Fruit fly (Drosophila melanogaster): Measurements from ENCODE around the gene CG11694.
A peak's percentile ranks its signal among the peaks of the same experiment; 100 is the strongest.

The CG11694 gene

dm6 chr3R:8340675-8341275, 28.8 kb upstream of the CG11694 start, which contains the start of the genes COX7A and Arl2 (continued):
- TF ChIP-seq Hsf (GFP tag; optimal IDR thresholded peaks at IDR 0.05) = no peak
- no peak for TF ChIP-seq CG8290 (GFP tag; optimal IDR thresholded peaks at IDR 0.05)
- TF ChIP-seq CG8290 (tag; optimal IDR thresholded peaks at IDR 0.05) = no peak
- no peak for TF ChIP-seq zen (tag; optimal IDR thresholded peaks at IDR 0.05)
- TF ChIP-seq CG17802 (tag; optimal IDR thresholded peaks at IDR 0.05) = no peak
- TF ChIP-seq CG11085 (GFP tag; IDR thresholded peaks at IDR 0.05) = no peak
- no peak for TF ChIP-seq CG17186 (GFP tag; optimal IDR thresholded peaks at IDR 0.05)
- no peak for TF ChIP-seq TFAM (GFP tag; optimal IDR thresholded peaks at IDR 0.05)
- TF ChIP-seq CG3065 (GFP tag; optimal IDR thresholded peaks at IDR 0.05) = no peak
- TF ChIP-seq bbx (GFP tag; IDR thresholded peaks at IDR 0.05; ENCODE audit: partially characterized antibody) = peak; percentile 97
- no peak for TF ChIP-seq Camta (GFP tag; optimal IDR thresholded peaks at IDR 0.05)
- no peak for TF ChIP-seq Ravus (GFP tag; IDR thresholded peaks at IDR 0.05)
- TF ChIP-seq Hmx (GFP tag; optimal IDR thresholded peaks at IDR 0.05) = no peak
- TF ChIP-seq Nf-YB (GFP tag; optimal IDR thresholded peaks at IDR 0.05) = no peak
- no peak for TF ChIP-seq tup (GFP tag; optimal IDR thresholded peaks at IDR 0.05)
- TF ChIP-seq gcm (GFP tag; optimal IDR thresholded peaks at IDR 0.05) = no peak
- no peak for TF ChIP-seq Fer3 (tag; optimal IDR thresholded peaks at IDR 0.05)
- TF ChIP-seq CG13624 (GFP tag; optimal IDR thresholded peaks at IDR 0.05) = no peak
- peak; percentile 22 for TF ChIP-seq CG2712 (tag; optimal IDR thresholded peaks at IDR 0.05)
- TF ChIP-seq CG1233 (GFP tag; optimal IDR thresholded peaks at IDR 0.05) = no peak
- TF ChIP-seq jing (GFP tag; optimal IDR thresholded peaks at IDR 0.05) = no peak
- TF ChIP-seq chn (GFP tag; optimal IDR thresholded peaks at IDR 0.05) = no peak
- TF ChIP-seq CG43689 (GFP tag; IDR thresholded peaks at IDR 0.05) = no peak
- TF ChIP-seq CG6813 (GFP tag; optimal IDR thresholded peaks at IDR 0.05) = no peak
- TF ChIP-seq tin (GFP tag; optimal IDR thresholded peaks at IDR 0.05) = no peak
- no peak for TF ChIP-seq prd (optimal IDR thresholded peaks at IDR 0.05)
- TF ChIP-seq prd (GFP tag; IDR thresholded peaks at IDR 0.05) = no peak
- TF ChIP-seq ttk (GFP tag; IDR thresholded peaks at IDR 0.05) = no peak
- TF ChIP-seq stwl (tag; optimal IDR thresholded peaks at IDR 0.05) = peak; percentile 61
- TF ChIP-seq lmd (GFP tag; IDR thresholded peaks at IDR 0.05) = no peak
- TF ChIP-seq CG12299 (tag; optimal IDR thresholded peaks at IDR 0.05) = no peak
- TF ChIP-seq CG8765 (GFP tag; IDR thresholded peaks at IDR 0.05) = no peak
- peak; percentile 90 for TF ChIP-seq MBD-R2 (GFP tag; IDR thresholded peaks at IDR 0.05)
- peak; percentile 37 for TF ChIP-seq CG17385 (GFP tag; optimal IDR thresholded peaks at IDR 0.05)
- peak; percentile 65 for TF ChIP-seq HmgZ (tag; optimal IDR thresholded peaks at IDR 0.05)
- no peak for TF ChIP-seq Ssrp (tag; optimal IDR thresholded peaks at IDR 0.05)
- TF ChIP-seq onecut (GFP tag; IDR thresholded peaks at IDR 0.05) = 0 out of 2 replicates have a peak, but pooled peaks have one; percentile 10
- no peak for TF ChIP-seq Deaf1 (tag; optimal IDR thresholded peaks at IDR 0.05)
- TF ChIP-seq pho (GFP tag; optimal IDR thresholded peaks at IDR 0.05) = no peak
- TF ChIP-seq sisA (GFP tag; IDR thresholded peaks at IDR 0.05) = no peak
- TF ChIP-seq bigmax (GFP tag; optimal IDR thresholded peaks at IDR 0.05) = peak; percentile 26
- peak; percentile 91 for TF ChIP-seq CG16813 (GFP tag; IDR thresholded peaks at IDR 0.05; ENCODE audit: partially characterized antibody)
- TF ChIP-seq CG1024 (GFP tag; IDR thresholded peaks at IDR 0.05) = no peak
- no peak for TF ChIP-seq CG7839 (tag; optimal IDR thresholded peaks at IDR 0.05)
- peak; percentile 91 for TF ChIP-seq CG14860 (GFP tag; IDR thresholded peaks at IDR 0.05; ENCODE audit: partially characterized antibody)
- TF ChIP-seq lbe (GFP tag; optimal IDR thresholded peaks at IDR 0.05) = no peak
- no peak for TF ChIP-seq CG8478 (optimal IDR thresholded peaks at IDR 0.05)
- TF ChIP-seq cad (GFP tag; optimal IDR thresholded peaks at IDR 0.05) = no peak
- no peak for TF ChIP-seq CG15269 (tag; optimal IDR thresholded peaks at IDR 0.05)
- TF ChIP-seq gt (GFP tag; IDR thresholded peaks at IDR 0.05) = no peak
- no peak for TF ChIP-seq CG30431 (GFP tag; optimal IDR thresholded peaks at IDR 0.05)
- no peak for TF ChIP-seq CG6689 (GFP tag; IDR thresholded peaks at IDR 0.05)

All from whole organism, embryonic.